Fruit fly (Drosophila melanogaster) whole organism, embryonic: ENCODE data around the gene CG10587.
A peak's percentile ranks its signal among the peaks of the same experiment; 100 is the strongest.

Experiments
- ATbp ChIP-seq: fragments of 200-800 bp; sonication (Bioruptor generic); optimal IDR thresholded peaks from 2 replicates; lab custom pipeline; 2017; ENCODE audit warnings: missing biosample characterization, mild to moderate bottlenecking, missing genetic modification characterization, missing genetic modification reagents
- Aef1 ChIP-seq: fragments of 200-800 bp; sonication (Bioruptor generic); IDR thresholded peaks from 3 replicates; pipeline ENCODE4 v1.3.6; 2022; ENCODE audit warnings: missing biosample characterization, missing genetic modification characterization
- Atf3 ChIP-seq: fragments of 200-800 bp; sonication (Bioruptor generic); optimal IDR thresholded peaks from 3 replicates; lab custom pipeline; 2016; ENCODE audit warnings: missing biosample characterization, missing genetic modification characterization
- Awh ChIP-seq: fragments of 200-800 bp; sonication (Bioruptor generic); IDR thresholded peaks from 2 replicates; pipeline ENCODE4, ENCODE4 v1.3.6; 2022; ENCODE audit warnings: missing biosample characterization, missing genetic modification characterization
- CG10654 ChIP-seq: fragments of 200-800 bp; sonication (Bioruptor generic); optimal IDR thresholded peaks from 2 replicates; lab custom pipeline; 2016; ENCODE audit warnings: missing biosample characterization, missing genetic modification characterization
- CG10959 ChIP-seq: fragments of 200-800 bp; sonication (Bioruptor generic); IDR thresholded peaks from 2 replicates; pipeline ENCODE4 v1.3.6; 2022; ENCODE audit warnings: missing biosample characterization, missing genetic modification characterization
- CG12104 ChIP-seq: fragments of 200-800 bp; sonication (Bioruptor generic); optimal IDR thresholded peaks from 3 replicates; lab custom pipeline; 2016; ENCODE audit warnings: missing biosample characterization, missing genetic modification characterization
- CG13424 ChIP-seq: fragments of 200-800 bp; sonication (Bioruptor generic); optimal IDR thresholded peaks from 2 replicates; lab custom pipeline; 2019; ENCODE audit warnings: missing biosample characterization, mild to moderate bottlenecking, missing genetic modification characterization, moderate library complexity
- CG13775 ChIP-seq: fragments of 200-800 bp; sonication (Bioruptor generic); optimal IDR thresholded peaks from 3 replicates; lab custom pipeline; 2017; ENCODE audit warnings: missing biosample characterization, mild to moderate bottlenecking, missing genetic modification characterization
- CG14667 ChIP-seq: fragments of 200-800 bp; sonication (Bioruptor generic); IDR thresholded peaks from 2 replicates; pipeline ENCODE4 v1.3.6; 2022; ENCODE audit warnings: missing biosample characterization, missing genetic modification characterization
- CG14860 ChIP-seq: fragments of 200-800 bp; sonication (Bioruptor generic); IDR thresholded peaks from 3 replicates; pipeline ENCODE4 v1.3.6; 2022; ENCODE audit warnings: missing biosample characterization, missing genetic modification characterization; ENCODE audit not compliant: partially characterized antibody
- CG1603 ChIP-seq: fragments of 200-800 bp; sonication (Bioruptor generic); optimal IDR thresholded peaks from 2 replicates; lab custom pipeline; 2019; ENCODE audit warnings: missing biosample characterization, mild to moderate bottlenecking, missing genetic modification characterization, moderate library complexity
- CG17359 ChIP-seq: fragments of 200-800 bp; sonication (Bioruptor generic); optimal IDR thresholded peaks from 3 replicates; lab custom pipeline; 2018; ENCODE audit warnings: missing biosample characterization, mild to moderate bottlenecking, missing genetic modification characterization, moderate library complexity
- CG17829 ChIP-seq: fragments of 200-800 bp; optimal IDR thresholded peaks from 2 replicates; lab custom pipeline; 2019; ENCODE audit warnings: missing biosample characterization, mild to moderate bottlenecking, missing genetic modification characterization, moderate library complexity
- CG18262 ChIP-seq: fragments of 200-800 bp; optimal IDR thresholded peaks from 3 replicates; lab custom pipeline; 2019; ENCODE audit warnings: missing biosample characterization, mild to moderate bottlenecking, missing genetic modification characterization, moderate library complexity
- CG2678 ChIP-seq: fragments of 200-800 bp; sonication (Bioruptor generic); optimal IDR thresholded peaks from 3 replicates; lab custom pipeline; 2019; ENCODE audit warnings: missing biosample characterization, mild to moderate bottlenecking, missing genetic modification characterization, moderate library complexity
- CG30431 ChIP-seq: fragments of 200-800 bp; sonication (Bioruptor generic); optimal IDR thresholded peaks from 2 replicates; lab custom pipeline; 2017; ENCODE audit warnings: missing biosample characterization, missing genetic modification characterization
- CG31441 ChIP-seq: fragments of 200-800 bp; sonication (Bioruptor generic); IDR thresholded peaks from 2 replicates; pipeline ENCODE4 v1.3.6; 2022; ENCODE audit warnings: missing biosample characterization, missing genetic modification characterization
- CG33557 ChIP-seq: fragments of 200-800 bp; sonication (Bioruptor generic); optimal IDR thresholded peaks from 2 replicates; lab custom pipeline; 2019; ENCODE audit warnings: missing biosample characterization, mild to moderate bottlenecking, missing genetic modification characterization, moderate library complexity
- CG6254 ChIP-seq: fragments of 200-800 bp; sonication (Bioruptor generic); optimal IDR thresholded peaks from 3 replicates; lab custom pipeline; 2017; ENCODE audit warnings: mild to moderate bottlenecking, missing biosample characterization, missing genetic modification reagents, missing genetic modification characterization
- CG6689 ChIP-seq: fragments of 200-800 bp; sonication (Bioruptor generic); IDR thresholded peaks from 2 replicates; pipeline ENCODE4 v1.3.6; 2022; ENCODE audit warnings: missing biosample characterization, missing genetic modification characterization
- CG8359 ChIP-seq: fragments of 200-800 bp; sonication (Bioruptor generic); optimal IDR thresholded peaks from 2 replicates; lab custom pipeline; 2017; ENCODE audit warnings: missing biosample characterization, mild to moderate bottlenecking, missing genetic modification characterization, borderline replicate concordance
- E2f2 ChIP-seq: fragments of 200-800 bp; sonication (Bioruptor generic); IDR thresholded peaks from 2 replicates; pipeline ENCODE4 v1.3.6; 2022; ENCODE audit warnings: missing biosample characterization, missing genetic modification characterization
- Gsc ChIP-seq: fragments of 200-800 bp; sonication (Bioruptor generic); IDR thresholded peaks from 2 replicates; pipeline ENCODE4 v1.3.6; 2022; ENCODE audit warnings: missing biosample characterization, missing genetic modification characterization
- Gug ChIP-seq: fragments of 200-800 bp; sonication (Bioruptor generic); IDR thresholded peaks from 4 replicates; pipeline ENCODE4 v1.3.6; 2022; ENCODE audit warnings: missing biosample characterization, missing genetic modification characterization
- Hr39 ChIP-seq: fragments of >200 bp; optimal IDR thresholded peaks from 2 replicates; lab custom pipeline; 2017
- Oli ChIP-seq: fragments of 200-800 bp; sonication (Bioruptor generic); optimal IDR thresholded peaks from 2 replicates; lab custom pipeline; 2018; ENCODE audit warnings: missing biosample characterization, mild to moderate bottlenecking, missing genetic modification characterization, moderate library complexity
- PHDP ChIP-seq: fragments of 200-800 bp; sonication (Bioruptor generic); optimal IDR thresholded peaks from 3 replicates; lab custom pipeline; 2018; ENCODE audit warnings: missing biosample characterization, mild to moderate bottlenecking, missing genetic modification characterization, moderate library complexity
- ac ChIP-seq: fragments of 200-800 bp; sonication (Bioruptor generic); optimal IDR thresholded peaks from 3 replicates; lab custom pipeline; 2017; ENCODE audit warnings: missing biosample characterization, mild to moderate bottlenecking, missing genetic modification characterization
- az2 ChIP-seq: fragments of 200-800 bp; sonication (Bioruptor generic); optimal IDR thresholded peaks from 3 replicates; lab custom pipeline; 2016; ENCODE audit warnings: missing biosample characterization, missing genetic modification characterization
- cg ChIP-seq: fragments of 200-800 bp; sonication (Bioruptor generic); optimal IDR thresholded peaks from 3 replicates; lab custom pipeline; 2019; ENCODE audit warnings: missing biosample characterization, mild to moderate bottlenecking, missing genetic modification characterization, moderate library complexity
- croc ChIP-seq: fragments of 200-800 bp; sonication (Bioruptor generic); conservative IDR thresholded peaks from 3 replicates; pipeline ENCODE4 v1.3.6; 2022; ENCODE audit warnings: missing biosample characterization, missing genetic modification characterization
- disco-r ChIP-seq: fragments of 200-800 bp; sonication (Bioruptor generic); optimal IDR thresholded peaks from 2 replicates; lab custom pipeline; 2016; ENCODE audit warnings: missing biosample characterization, missing genetic modification characterization
- dmrt11E ChIP-seq: fragments of 200-800 bp; sonication (Bioruptor generic); optimal IDR thresholded peaks from 3 replicates; lab custom pipeline; 2018; ENCODE audit warnings: missing biosample characterization, mild to moderate bottlenecking, missing genetic modification characterization, moderate library complexity
- en ChIP-seq: fragments of 200-800 bp; sonication (Bioruptor generic); optimal IDR thresholded peaks from 2 replicates; lab custom pipeline; 2016; ENCODE audit warnings: missing biosample characterization, missing genetic modification characterization
- ewg ChIP-seq: fragments of 200-800 bp; sonication (Bioruptor generic); optimal IDR thresholded peaks from 3 replicates; lab custom pipeline; 2017; ENCODE audit warnings: mild to moderate bottlenecking, missing biosample characterization, missing genetic modification reagents, missing genetic modification characterization
- gsb-n ChIP-seq: fragments of 200-800 bp; sonication (Bioruptor generic); optimal IDR thresholded peaks from 3 replicates; lab custom pipeline; 2018; ENCODE audit warnings: missing biosample characterization, mild to moderate bottlenecking, missing genetic modification characterization
- insv ChIP-seq, 2 experiments: fragments of 200-800 bp; sonication (Bioruptor generic); optimal IDR thresholded peaks; 3 replicates each; lab custom pipeline; 2016 to 2018; ENCODE audit warnings: missing biosample characterization in 2 of 2, missing genetic modification characterization in 2 of 2
- jing ChIP-seq: fragments of 200-800 bp; sonication (Bioruptor generic); optimal IDR thresholded peaks from 2 replicates; lab custom pipeline; 2018; ENCODE audit warnings: missing biosample characterization, mild to moderate bottlenecking, missing genetic modification characterization
- kah ChIP-seq: fragments of 200-800 bp; sonication (Bioruptor generic); optimal IDR thresholded peaks from 2 replicates; lab custom pipeline; 2018; ENCODE audit warnings: missing biosample characterization, mild to moderate bottlenecking, missing genetic modification characterization
- otp ChIP-seq: fragments of 200-800 bp; sonication (Bioruptor generic); IDR thresholded peaks from 3 replicates; pipeline ENCODE4, ENCODE4 v1.3.6; 2022; ENCODE audit warnings: missing biosample characterization, missing genetic modification characterization
- pan ChIP-seq, 4 experiments: fragments of >200 bp in 3 of 4; fragments of 200-800 bp in 1 of 4; sonication (Bioruptor generic) in 1 of 4; optimal IDR thresholded peaks in 3 of 4; IDR thresholded peaks in 1 of 4; 2 replicates each; pipeline versions ENCODE4 v1.3.6 to Lab custom; 2017 to 2022; ENCODE audit warnings: missing biosample characterization in 2 of 4, missing genetic modification characterization in 2 of 4, mixed read lengths in 1 of 4
- pho ChIP-seq: fragments of 200-800 bp; sonication (Bioruptor generic); optimal IDR thresholded peaks from 2 replicates; lab custom pipeline; 2016; ENCODE audit warnings: missing biosample characterization, missing genetic modification characterization
- stc ChIP-seq: fragments of 200-800 bp; sonication (Bioruptor generic); IDR thresholded peaks from 2 replicates; pipeline ENCODE4 v1.3.6; 2022; ENCODE audit warnings: missing biosample characterization, missing genetic modification characterization
- tin ChIP-seq: fragments of 200-800 bp; sonication (Bioruptor generic); optimal IDR thresholded peaks from 3 replicates; lab custom pipeline; 2016; ENCODE audit warnings: missing biosample characterization, missing genetic modification characterization
- tna ChIP-seq: fragments of 200-800 bp; sonication (Bioruptor generic); IDR thresholded peaks from 2 replicates; pipeline ENCODE4 v1.3.6; 2022; ENCODE audit warnings: missing biosample characterization, missing genetic modification characterization; ENCODE audit not compliant: partially characterized antibody
- tx ChIP-seq: fragments of 200-800 bp; sonication (Bioruptor generic); optimal IDR thresholded peaks from 2 replicates; lab custom pipeline; 2016; ENCODE audit warnings: missing biosample characterization, missing genetic modification characterization
- vvl ChIP-seq: fragments of 200-800 bp; sonication (Bioruptor generic); IDR thresholded peaks from 2 replicates; pipeline ENCODE4 v1.3.6; 2022; ENCODE audit warnings: missing biosample characterization, missing genetic modification characterization
- zfh1 ChIP-seq: fragments of 200-800 bp; sonication (Bioruptor generic); IDR thresholded peaks from 3 replicates; pipeline ENCODE4 v1.3.6; 2022; ENCODE audit warnings: missing biosample characterization, missing genetic modification characterization

CG10587 gene

dm6 chr3L:20923030-20923591 lies 39.2 kb downstream of the CG10587 start (continued):
- no peak for TF ChIP-seq pho (GFP tag; lab: Kevin White, UChicago)
- no peak for TF ChIP-seq stc (GFP tag; lab: Robert Waterston, UW)
- peak; percentile 79; the same call in 2 of the 3 replicates for TF ChIP-seq zfh1 (GFP tag; lab: Robert Waterston, UW)
- peak; percentile 67 for TF ChIP-seq CG18262 (tag; lab: Kevin White, UChicago)
- TF ChIP-seq kah = no peak
- peak; percentile 50 for TF ChIP-seq tin (GFP tag; lab: Kevin White, UChicago)
- peak; percentile 45 for TF ChIP-seq CG2678 (tag; lab: Kevin White, UChicago)
- TF ChIP-seq Hr39 (lab: Kevin White, UChicago) = no peak
- TF ChIP-seq cg (GFP tag; lab: Kevin White, UChicago) = no peak
- TF ChIP-seq Awh = 0 out of 2 replicates have a peak, but pooled peaks have one; percentile 26
- TF ChIP-seq CG10959 (GFP tag; lab: Robert Waterston, UW) = peak; percentile 70
- TF ChIP-seq Gug = 0 out of 4 replicates have a peak, but pooled peaks have one; percentile 25
- no peak for TF ChIP-seq Gsc (GFP tag; lab: Robert Waterston, UW)
- peak; percentile 55 for TF ChIP-seq CG1603 (tag; lab: Kevin White, UChicago)
- TF ChIP-seq CG33557 (GFP tag; lab: Kevin White, UChicago) = peak; percentile 5
- peak; percentile 49 for TF ChIP-seq ATbp (GFP tag; lab: Kevin White, UChicago)
- peak; percentile 54 for TF ChIP-seq gsb-n (tag; lab: Kevin White, UChicago)
- peak; percentile 6 for TF ChIP-seq tx
- peak in 1 of 2 experiments; percentile 34 for TF ChIP-seq pan (optimal IDR thresholded peaks at IDR 0.05; lab: Kevin White, UChicago)
- peak in 1 of 2 experiments; percentile 53 for TF ChIP-seq pan (GFP tag; optimal IDR thresholded peaks at IDR 0.05 in 1 of 2, IDR thresholded peaks at IDR 0.05 in 1 of 2)
- TF ChIP-seq CG17359 = peak; percentile 63
- TF ChIP-seq croc (GFP tag; lab: Robert Waterston, UW) = peak; percentile 32; the same call in 1 of the 3 replicates
- peak; percentile 20 for TF ChIP-seq ewg (GFP tag; lab: Kevin White, UChicago)
- peak; percentile 32 for TF ChIP-seq PHDP (tag; lab: Kevin White, UChicago)
- no peak for TF ChIP-seq tna (GFP tag; lab: Robert Waterston, UW)
- TF ChIP-seq CG12104 (GFP tag; lab: Kevin White, UChicago) = peak; percentile 38
- 0 out of 2 replicates have a peak, but pooled peaks have one; percentile 26 for TF ChIP-seq E2f2 (GFP tag; lab: Robert Waterston, UW)
- TF ChIP-seq vvl (GFP tag; lab: Robert Waterston, UW) = peak; percentile 51; the same call in 1 of the 2 replicates
- TF ChIP-seq CG13775 (GFP tag; lab: Kevin White, UChicago) = peak; percentile 37
- TF ChIP-seq CG31441 = peak; percentile 69
- TF ChIP-seq CG10654 = peak; percentile 1
- peak; percentile 60 for TF ChIP-seq az2
- TF ChIP-seq CG14860 = no peak
- TF ChIP-seq CG14667 (GFP tag; lab: Robert Waterston, UW) = peak; percentile 15; the same call in 1 of the 2 replicates
- TF ChIP-seq otp (GFP tag; lab: Robert Waterston, UW) = peak; percentile 73; the same call in 2 of the 3 replicates
- TF ChIP-seq Atf3 (GFP tag; lab: Kevin White, UChicago) = peak; percentile 31
- peak; percentile 15 for TF ChIP-seq CG8359 (GFP tag; lab: Kevin White, UChicago)
- peak; percentile 58 for TF ChIP-seq CG6689 (GFP tag; lab: Robert Waterston, UW)
- peak; percentile 53 for TF ChIP-seq CG30431 (GFP tag; lab: Kevin White, UChicago)
- no peak for TF ChIP-seq disco-r (GFP tag; lab: Kevin White, UChicago)
- peak; percentile 57 for TF ChIP-seq ac
- TF ChIP-seq CG13424 (tag; lab: Kevin White, UChicago) = peak; percentile 29
- TF ChIP-seq en (GFP tag; lab: Kevin White, UChicago) = peak; percentile 5
- peak; percentile 60 for TF ChIP-seq Oli
- TF ChIP-seq CG17829 (tag; lab: Kevin White, UChicago) = peak; percentile 82
- TF ChIP-seq CG6254 = peak; percentile 14
- peak; percentile 82 for TF ChIP-seq dmrt11E (tag; lab: Kevin White, UChicago)
- peak; percentile 34 for TF ChIP-seq jing (GFP tag; lab: Kevin White, UChicago)
- TF ChIP-seq Aef1 = 0 out of 3 replicates have a peak, but pooled peaks have one; percentile 26
- TF ChIP-seq insv (GFP tag; optimal IDR thresholded peaks at IDR 0.05; lab: Kevin White, UChicago) = no peak
